Fruit fly (Drosophila melanogaster): ENCODE results near the gene CG3999.

DNA sequence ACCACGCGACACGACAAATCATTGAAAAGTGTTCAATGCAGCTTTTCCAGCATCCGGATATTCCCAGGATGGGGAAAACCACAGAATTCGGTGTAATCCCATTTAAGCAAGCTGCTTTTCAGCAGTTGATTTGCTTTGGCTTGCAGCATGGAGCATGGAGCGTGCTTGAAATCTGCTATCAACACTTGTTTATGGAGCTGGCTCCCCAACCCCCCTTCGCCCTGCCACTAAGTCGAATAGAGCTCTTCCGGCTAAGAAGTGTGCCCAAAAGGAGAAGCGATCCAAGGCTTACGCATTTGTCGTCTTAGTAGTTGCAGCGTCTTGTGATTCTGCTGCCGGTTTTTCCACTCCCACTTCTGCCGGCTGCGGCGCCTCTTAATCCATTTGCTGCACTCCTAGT, 23.0 kb downstream of the CG3999 start:
- TF ChIP-seq D1 (tag; optimal IDR thresholded peaks at IDR 0.05) (no peak), rn (GFP tag; IDR thresholded peaks at IDR 0.05) (no peak), CG14655 (GFP tag; optimal IDR thresholded peaks at IDR 0.05) (no peak), gl (tag; optimal IDR thresholded peaks at IDR 0.05) (no peak)
